Worm (Caenorhabditis elegans) whole organism, late embryonic: ENCODE measurements around the gene Y39G8B.5.

ENCODE experiments used
- K09A11.1 ChIP-seq: sonication (generic microtip); optimal IDR thresholded peaks from 2 replicates; lab custom pipeline; 2017; ENCODE audit warnings: antibody characterized with exemption, mild to moderate bottlenecking, missing genetic modification characterization, missing compliant biosample characterization; ENCODE audit not compliant: insufficient read depth
- Y22D7AL.16 ChIP-seq: sonication (generic microtip); optimal IDR thresholded peaks from 2 replicates; lab custom pipeline; 2016; ENCODE audit warnings: missing genetic modification characterization, missing compliant biosample characterization
- ceh-14 ChIP-seq: sonication (generic microtip); optimal IDR thresholded peaks from 2 replicates; lab custom pipeline; 2016; ENCODE audit warnings: missing genotype, missing genetic modification characterization, missing compliant biosample characterization
- ceh-22 ChIP-seq: sonication (generic microtip); optimal IDR thresholded peaks from 2 replicates; lab custom pipeline; 2017; ENCODE audit warnings: missing biosample characterization, missing genetic modification characterization
- ceh-31 ChIP-seq: sonication (generic microtip); optimal IDR thresholded peaks from 2 replicates; lab custom pipeline; 2016; ENCODE audit warnings: missing genetic modification characterization, missing compliant biosample characterization
- ceh-34 ChIP-seq: sonication (generic microtip); optimal IDR thresholded peaks from 2 replicates; lab custom pipeline; 2016; ENCODE audit warnings: mild to moderate bottlenecking, missing genetic modification characterization, missing compliant biosample characterization
- ceh-48 ChIP-seq: sonication (generic microtip); optimal IDR thresholded peaks from 2 replicates; lab custom pipeline; 2016; ENCODE audit warnings: missing genetic modification characterization, inconsistent platforms, missing compliant biosample characterization
- dmd-4 ChIP-seq: sonication (generic microtip); optimal IDR thresholded peaks from 2 replicates; lab custom pipeline; 2016; ENCODE audit warnings: borderline replicate concordance, missing genetic modification characterization, missing compliant biosample characterization
- dve-1 ChIP-seq: sonication (generic microtip); optimal IDR thresholded peaks from 2 replicates; lab custom pipeline; 2017; ENCODE audit warnings: antibody characterized with exemption, mild to moderate bottlenecking, missing genetic modification characterization, missing compliant biosample characterization
- elt-2 ChIP-seq: sonication (generic microtip); optimal IDR thresholded peaks from 2 replicates; lab custom pipeline; 2016; ENCODE audit warnings: missing genetic modification reagents, missing genetic modification characterization, missing compliant biosample characterization
- elt-4 ChIP-seq: sonication (generic microtip); optimal IDR thresholded peaks from 2 replicates; lab custom pipeline; 2016; ENCODE audit warnings: missing genetic modification characterization, missing compliant biosample characterization
- ets-4 ChIP-seq: sonication (generic microtip); optimal IDR thresholded peaks from 2 replicates; lab custom pipeline; 2016; ENCODE audit warnings: missing genetic modification characterization, missing compliant biosample characterization
- eyg-1 ChIP-seq: sonication (generic microtip); optimal IDR thresholded peaks from 2 replicates; lab custom pipeline; 2016; ENCODE audit warnings: missing genotype, missing genetic modification characterization, missing compliant biosample characterization
- fax-1 ChIP-seq: sonication (generic microtip); optimal IDR thresholded peaks from 2 replicates; lab custom pipeline; 2016; ENCODE audit warnings: missing genotype, missing genetic modification characterization, missing compliant biosample characterization
- fkh-6 ChIP-seq: sonication (generic microtip); optimal IDR thresholded peaks from 2 replicates; lab custom pipeline; 2016; ENCODE audit warnings: missing genetic modification characterization, missing compliant biosample characterization
- gmeb-2 ChIP-seq: sonication (generic microtip); optimal IDR thresholded peaks from 2 replicates; lab custom pipeline; 2016; ENCODE audit warnings: missing genetic modification characterization, inconsistent platforms, missing compliant biosample characterization
- hlh-13 ChIP-seq: fragments of 200-800 bp; sonication (Bioruptor generic); optimal IDR thresholded peaks from 2 replicates; lab custom pipeline; 2018; ENCODE audit warnings: mild to moderate bottlenecking, missing genetic modification characterization, missing compliant biosample characterization
- hlh-30 ChIP-seq: sonication (generic microtip); optimal IDR thresholded peaks from 2 replicates; lab custom pipeline; 2017; ENCODE audit warnings: antibody characterized with exemption, missing genetic modification characterization, missing compliant biosample characterization; ENCODE audit not compliant: insufficient read depth
- hlh-8 ChIP-seq: sonication (generic microtip); optimal IDR thresholded peaks from 2 replicates; lab custom pipeline; 2016; ENCODE audit warnings: missing genotype, missing genetic modification characterization, missing compliant biosample characterization
- lim-6 ChIP-seq: sonication (generic microtip); optimal IDR thresholded peaks from 2 replicates; lab custom pipeline; 2016; ENCODE audit warnings: missing genetic modification characterization, missing compliant biosample characterization
- madf-2 ChIP-seq: sonication (generic microtip); optimal IDR thresholded peaks from 2 replicates; lab custom pipeline; 2017; ENCODE audit warnings: missing genetic modification characterization, missing compliant biosample characterization
- mec-3 ChIP-seq: sonication (generic microtip); optimal IDR thresholded peaks from 2 replicates; lab custom pipeline; 2016; ENCODE audit warnings: borderline replicate concordance, missing genetic modification characterization, missing compliant biosample characterization
- nhr-11 ChIP-seq: fragments of 150-350 bp; optimal IDR thresholded peaks from 2 replicates; lab custom pipeline; 2014; ENCODE audit warnings: missing biosample characterization, missing genetic modification characterization
- npax-4 ChIP-seq: sonication (generic microtip); optimal IDR thresholded peaks from 2 replicates; lab custom pipeline; 2016; ENCODE audit warnings: missing genetic modification characterization, missing compliant biosample characterization
- pag-3 ChIP-seq: sonication (generic microtip); optimal IDR thresholded peaks from 2 replicates; lab custom pipeline; 2016; ENCODE audit warnings: missing compliant biosample characterization, missing genetic modification characterization, borderline replicate concordance
- pat-9 ChIP-seq: fragments of 200-800 bp; sonication (Bioruptor generic); optimal IDR thresholded peaks from 2 replicates; lab custom pipeline; 2018; ENCODE audit warnings: mild to moderate bottlenecking, missing genetic modification characterization, moderate library complexity, missing compliant biosample characterization
- pha-2 ChIP-seq: sonication (generic microtip); optimal IDR thresholded peaks from 2 replicates; lab custom pipeline; 2017; ENCODE audit warnings: mild to moderate bottlenecking, missing genetic modification characterization, missing compliant biosample characterization
- pha-4 ChIP-seq: fragments of 150-350 bp; optimal IDR thresholded peaks from 2 replicates; lab custom pipeline; 2018; ENCODE audit warnings: missing biosample characterization, missing genetic modification reagents, missing genetic modification characterization
- pqm-1 ChIP-seq: sonication (generic microtip); optimal IDR thresholded peaks from 2 replicates; lab custom pipeline; 2016; ENCODE audit warnings: missing genetic modification characterization, missing compliant biosample characterization
- pros-1 ChIP-seq: fragments of 150-350 bp; optimal IDR thresholded peaks from 2 replicates; lab custom pipeline; 2014; ENCODE audit warnings: missing biosample characterization, missing genetic modification reagents, missing genetic modification characterization
- rnt-1 ChIP-seq: sonication (generic microtip); optimal IDR thresholded peaks from 2 replicates; lab custom pipeline; 2016; ENCODE audit warnings: missing genetic modification characterization, missing compliant biosample characterization
- sox-4 ChIP-seq: sonication (generic microtip); optimal IDR thresholded peaks from 2 replicates; lab custom pipeline; 2017; ENCODE audit warnings: mild to moderate bottlenecking, missing genetic modification characterization, inconsistent platforms, missing compliant biosample characterization
- tbx-2 ChIP-seq: sonication (generic microtip); optimal IDR thresholded peaks from 2 replicates; lab custom pipeline; 2016; ENCODE audit warnings: missing genetic modification characterization, missing compliant biosample characterization
- tbx-7 ChIP-seq: sonication (generic microtip); optimal IDR thresholded peaks from 2 replicates; lab custom pipeline; 2016; ENCODE audit warnings: missing genotype, missing genetic modification characterization, missing compliant biosample characterization
- ttx-3 ChIP-seq: sonication (generic microtip); optimal IDR thresholded peaks from 2 replicates; lab custom pipeline; 2016; ENCODE audit warnings: missing genetic modification reagents, missing genetic modification characterization, missing compliant biosample characterization
- unc-3 ChIP-seq, 2 experiments: fragments of 200-800 bp in 1 of 2; sonication (Bioruptor generic) in 1 of 2; sonication (generic microtip) in 1 of 2; conservative IDR thresholded peaks in 1 of 2; optimal IDR thresholded peaks in 1 of 2; 2 replicates each; pipeline versions ENCODE4 v1.3.6 to Lab custom; 2016 to 2022; ENCODE audit warnings: missing compliant biosample characterization in 2 of 2, missing genetic modification characterization in 2 of 2, missing genetic modification reagents in 1 of 2
- unc-42 ChIP-seq: sonication (generic microtip); optimal IDR thresholded peaks from 2 replicates; lab custom pipeline; 2016; ENCODE audit warnings: missing genotype, missing genetic modification characterization, missing compliant biosample characterization
- unc-55 ChIP-seq: sonication (generic microtip); optimal IDR thresholded peaks from 2 replicates; lab custom pipeline; 2017; ENCODE audit warnings: missing biosample characterization, missing genetic modification reagents, missing genetic modification characterization
- unc-86 ChIP-seq: sonication (generic microtip); optimal IDR thresholded peaks from 2 replicates; lab custom pipeline; 2016; ENCODE audit warnings: missing genetic modification characterization, missing compliant biosample characterization

The Y39G8B.5 gene

ce11 chrII:14040204-14040842 lies 48.7 kb upstream of the Y39G8B.5 start (continued):
- TF ChIP-seq rnt-1 (tag; lab: Kevin White, UChicago) (peak; percentile 67), ets-4 (tag; lab: Kevin White, UChicago) (peak; percentile 12)

- TF ChIP-seq ceh-14 (no peak), pha-2 (tag; lab: Kevin White, UChicago) (no peak), pha-4 (tag; lab: Kevin White, UChicago) (no peak), tbx-2 (tag; lab: Kevin White, UChicago) (no peak), hlh-13 (GFP tag; lab: Kevin White, UChicago) (no peak), unc-3 (GFP tag; conservative IDR thresholded peaks at IDR 0.05; lab: Robert Waterston, UW) (no peak), unc-3 (tag; optimal IDR thresholded peaks at IDR 0.05; lab: Kevin White, UChicago) (no peak), ceh-48 (tag; lab: Kevin White, UChicago) (no peak), eyg-1 (tag; lab: Kevin White, UChicago) (no peak), Y22D7AL.16 (tag; lab: Kevin White, UChicago) (no peak), tbx-7 (tag; lab: Kevin White, UChicago) (no peak), pat-9 (no peak), pag-3 (no peak), dmd-4 (tag; lab: Kevin White, UChicago) (no peak), fax-1 (tag; lab: Kevin White, UChicago) (no peak), madf-2 (no peak), elt-4 (no peak)
- TF ChIP-seq, all 69 proteins: peak for 0
Observed at ce11 chrII:14039811-14040203, 48.2 kb upstream of the Y39G8B.5 start.

DNA sequence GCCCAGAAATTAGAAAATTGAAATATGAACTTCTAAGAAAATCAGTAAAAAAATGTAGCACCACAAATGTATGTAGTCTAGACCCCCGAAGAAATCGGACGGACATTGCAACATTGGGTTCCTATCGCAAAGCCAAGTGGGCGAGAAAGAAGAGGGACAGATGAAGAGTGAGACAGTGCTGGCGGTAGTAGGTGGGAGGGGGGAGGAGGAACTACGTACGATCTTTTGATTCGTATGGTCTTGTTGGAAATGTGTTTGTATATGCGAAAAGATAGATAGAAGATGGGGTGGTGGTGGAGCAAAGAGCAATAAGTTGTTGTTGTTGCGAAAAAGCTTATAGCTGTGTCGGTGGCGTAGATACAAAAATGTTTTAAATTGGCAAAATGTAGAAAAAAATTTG lies 46.7 kb upstream of the Y39G8B.5 start:
- no peak for TF ChIP-seq hlh-8 (tag; lab: Kevin White, UChicago)
- peak; percentile 10 for TF ChIP-seq elt-2 (tag; lab: Kevin White, UChicago)
- TF ChIP-seq pros-1 (tag; lab: Kevin White, UChicago): no peak
- TF ChIP-seq unc-55 (GFP tag; lab: Kevin White, UChicago): peak; percentile 3

- TF ChIP-seq ceh-22 (tag; lab: Kevin White, UChicago) (no peak), nhr-11 (tag; lab: Kevin White, UChicago) (no peak), dve-1 (tag; lab: Kevin White, UChicago) (peak; percentile 7), unc-86 (tag; lab: Kevin White, UChicago) (no peak), Y22D7AL.16 (tag; lab: Kevin White, UChicago) (no peak), ets-4 (tag; lab: Kevin White, UChicago) (no peak), K09A11.1 (no peak)
Observed at ce11 chrII:14037484-14038303, 46.1 kb upstream of the Y39G8B.5 start.

ce11 chrII:14036724-14037483 lies 45.3 kb upstream of the Y39G8B.5 start:
- no peak for TF ChIP-seq npax-4
- no peak for TF ChIP-seq hlh-8 (tag; lab: Kevin White, UChicago)
- no peak for TF ChIP-seq sox-4 (tag; lab: Kevin White, UChicago)
- no peak for TF ChIP-seq rnt-1 (tag; lab: Kevin White, UChicago)
- TF ChIP-seq pha-2 (tag; lab: Kevin White, UChicago): no peak
- TF ChIP-seq unc-86 (tag; lab: Kevin White, UChicago): no peak
- TF ChIP-seq lim-6 (tag; lab: Kevin White, UChicago): no peak
- TF ChIP-seq tbx-2 (tag; lab: Kevin White, UChicago): peak; percentile 51
- TF ChIP-seq ttx-3: no peak
- TF ChIP-seq elt-2 (tag; lab: Kevin White, UChicago): no peak
- peak; percentile 67 for TF ChIP-seq unc-42
- peak; percentile 8 for TF ChIP-seq hlh-30
- no peak for TF ChIP-seq K09A11.1
- no peak for TF ChIP-seq ceh-48 (tag; lab: Kevin White, UChicago)
- TF ChIP-seq fkh-6 (tag; lab: Kevin White, UChicago): no peak
- TF ChIP-seq gmeb-2 (tag; lab: Kevin White, UChicago): no peak
- TF ChIP-seq mec-3: no peak
- TF ChIP-seq fax-1 (tag; lab: Kevin White, UChicago): no peak
- TF ChIP-seq ceh-34 (tag; lab: Kevin White, UChicago): no peak
- TF ChIP-seq pha-4 (tag; lab: Kevin White, UChicago): no peak
- no peak for TF ChIP-seq ceh-31
- TF ChIP-seq pqm-1 (tag; lab: Kevin White, UChicago): no peak
